Worm (Caenorhabditis elegans) whole organism, L2 larva: ENCODE data around the gene F52H2.1.

Experiments used
- C34F6.9 ChIP-seq: fragments of 150-350 bp; optimal IDR thresholded peaks from 2 replicates; lab custom pipeline; 2014; ENCODE audit warnings: missing biosample characterization, missing genetic modification characterization
- R02D3.7 ChIP-seq: fragments of 150-350 bp; optimal IDR thresholded peaks from 2 replicates; lab custom pipeline; 2014; ENCODE audit warnings: missing biosample characterization, missing genetic modification characterization
- alr-1 ChIP-seq: fragments of 150-350 bp; optimal IDR thresholded peaks from 2 replicates; lab custom pipeline; 2014; ENCODE audit warnings: missing biosample characterization, missing genetic modification characterization
- ama-1 ChIP-seq: fragments of 150-350 bp; optimal IDR thresholded peaks from 2 replicates; lab custom pipeline; 2018; ENCODE audit warnings: inconsistent platforms
- ceh-16 ChIP-seq: fragments of 150-350 bp; optimal IDR thresholded peaks from 2 replicates; lab custom pipeline; 2014; ENCODE audit warnings: missing biosample characterization, missing genetic modification characterization
- ceh-82 ChIP-seq: fragments of 150-350 bp; optimal IDR thresholded peaks from 2 replicates; lab custom pipeline; 2014; ENCODE audit warnings: missing biosample characterization, missing genetic modification characterization
- egl-27 ChIP-seq: sonication (generic microtip); optimal IDR thresholded peaks from 3 replicates; lab custom pipeline; 2017; ENCODE audit warnings: missing biosample characterization, missing genetic modification reagents, missing genetic modification characterization
- elt-3 ChIP-seq: sonication (generic microtip); optimal IDR thresholded peaks from 2 replicates; lab custom pipeline; 2017; ENCODE audit warnings: missing biosample characterization, missing genetic modification characterization
- lin-39 ChIP-seq: fragments of 150-350 bp; optimal IDR thresholded peaks from 2 replicates; lab custom pipeline; 2014; ENCODE audit warnings: missing biosample characterization, missing genetic modification reagents, missing genetic modification characterization
- mab-5 ChIP-seq: fragments of 150-350 bp; optimal IDR thresholded peaks from 2 replicates; lab custom pipeline; 2014; ENCODE audit warnings: missing biosample characterization, missing genetic modification characterization
- mbf-1 ChIP-seq: sonication (generic microtip); optimal IDR thresholded peaks from 2 replicates; lab custom pipeline; 2017; ENCODE audit warnings: missing biosample characterization, missing genetic modification characterization
- nhr-11 ChIP-seq: fragments of 150-350 bp; optimal IDR thresholded peaks from 2 replicates; lab custom pipeline; 2014; ENCODE audit warnings: missing biosample characterization, missing genetic modification characterization
- nhr-129 ChIP-seq: fragments of 150-350 bp; optimal IDR thresholded peaks from 2 replicates; lab custom pipeline; 2014; ENCODE audit warnings: missing biosample characterization, missing genetic modification characterization
- nhr-21 ChIP-seq: fragments of 150-350 bp; optimal IDR thresholded peaks from 2 replicates; lab custom pipeline; 2014; ENCODE audit warnings: missing biosample characterization, missing genetic modification characterization
- nhr-237 ChIP-seq: fragments of 150-350 bp; optimal IDR thresholded peaks from 2 replicates; lab custom pipeline; 2014; ENCODE audit warnings: missing biosample characterization, missing genetic modification characterization
- nhr-6 ChIP-seq: fragments of 150-350 bp; optimal IDR thresholded peaks from 2 replicates; lab custom pipeline; 2014; ENCODE audit warnings: missing biosample characterization, missing genetic modification characterization
- skn-1 ChIP-seq: sonication (generic microtip); optimal IDR thresholded peaks from 2 replicates; lab custom pipeline; 2017; ENCODE audit warnings: missing biosample characterization, missing genetic modification characterization
- sma-3 ChIP-seq: sonication (generic microtip); optimal IDR thresholded peaks from 2 replicates; lab custom pipeline; 2016; ENCODE audit warnings: missing genetic modification reagents, missing genetic modification characterization, missing compliant biosample characterization
- sma-9 ChIP-seq, 2 experiments: fragments of 150-350 bp in 1 of 2; sonication (generic microtip) in 1 of 2; optimal IDR thresholded peaks; 2 replicates each; lab custom pipeline; 2014 to 2016; ENCODE audit warnings: missing genetic modification characterization in 2 of 2, mild to moderate bottlenecking in 1 of 2, missing biosample characterization in 1 of 2, missing compliant biosample characterization in 1 of 2, missing genetic modification reagents in 1 of 2, moderate library complexity in 1 of 2
- unc-39 ChIP-seq: fragments of 150-350 bp; optimal IDR thresholded peaks from 2 replicates; lab custom pipeline; 2014; ENCODE audit warnings: missing biosample characterization, missing genetic modification characterization
- ztf-1 ChIP-seq: fragments of 200-800 bp; sonication (Bioruptor generic); conservative IDR thresholded peaks from 2 replicates; pipeline ENCODE4 v1.3.6; 2022; ENCODE audit warnings: missing genetic modification characterization, missing compliant biosample characterization
- ztf-4 ChIP-seq: fragments of 150-350 bp; optimal IDR thresholded peaks from 2 replicates; lab custom pipeline; 2014; ENCODE audit warnings: missing biosample characterization, missing genetic modification characterization

The F52H2.1 gene

ce11 chrX:2615626-2616025 lies 42.7 kb downstream of the F52H2.1 start, which contains the start of gene T03G6.3:
Gene T03G6.3 (minus strand): TSS chrX:2615726.
- no peak for TF ChIP-seq ztf-4 (tag; lab: Kevin White, UChicago)

DNA sequence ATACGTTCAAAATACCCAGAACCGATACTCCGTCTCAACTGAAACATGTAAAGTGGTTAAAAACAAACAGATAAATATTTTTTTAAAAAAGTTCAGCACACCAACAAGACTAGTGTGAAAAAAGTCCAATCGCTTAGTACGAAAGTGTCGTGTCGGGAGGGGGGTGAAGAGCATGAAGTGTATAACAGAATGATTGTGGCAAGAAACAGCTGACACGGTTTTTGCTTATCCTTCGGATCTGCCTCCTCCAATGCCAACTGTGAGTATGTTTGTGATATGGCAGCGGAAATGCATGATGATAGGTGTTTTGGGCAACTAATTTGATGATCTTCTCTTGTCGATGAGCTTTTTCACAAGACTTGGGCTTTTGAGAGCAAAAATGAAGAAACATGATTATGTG lies 47.4 kb downstream of the F52H2.1 start:
- no peak for TF ChIP-seq nhr-237 (tag; lab: Kevin White, UChicago)
- peak; percentile 56 for TF ChIP-seq nhr-129 (tag; lab: Kevin White, UChicago)
- TF ChIP-seq sma-9 (GFP tag; optimal IDR thresholded peaks at IDR 0.05; lab: Kevin White, UChicago): no peak
- TF ChIP-seq sma-9 (tag; optimal IDR thresholded peaks at IDR 0.05; lab: Kevin White, UChicago): no peak

DNA sequence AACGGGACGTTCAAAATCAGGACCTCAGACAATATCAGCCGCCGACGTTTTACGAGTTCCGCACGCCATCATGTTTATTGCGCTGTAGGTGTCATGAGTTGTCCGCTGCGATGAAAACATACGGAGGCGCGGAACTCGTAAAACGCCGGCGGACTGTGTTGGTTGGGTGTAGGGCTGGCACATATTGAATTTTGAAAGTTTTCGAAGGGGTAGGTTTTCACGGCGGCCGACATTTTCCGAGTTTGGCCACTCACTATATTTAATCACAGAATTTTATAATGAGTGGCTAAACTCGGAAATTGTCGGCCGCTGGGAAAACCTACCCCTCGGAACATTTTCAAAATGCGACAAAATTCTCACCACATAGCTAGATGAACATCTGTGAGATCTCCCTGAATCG lies 53.3 kb downstream of the F52H2.1 start:
- TF ChIP-seq mbf-1 (tag; lab: Kevin White, UChicago): no peak
- TF ChIP-seq elt-3: no peak
- no peak for TF ChIP-seq lin-39 (tag; lab: Kevin White, UChicago)
- no peak for TF ChIP-seq mab-5 (tag; lab: Kevin White, UChicago)
- TF ChIP-seq egl-27 (tag; lab: Kevin White, UChicago): no peak
- no peak for TF ChIP-seq nhr-11
- no peak for TF ChIP-seq ztf-1 (GFP tag; lab: Robert Waterston, UW)
- TF ChIP-seq R02D3.7 (tag; lab: Kevin White, UChicago): no peak
- TF ChIP-seq ceh-16 (tag; lab: Kevin White, UChicago): no peak
- TF ChIP-seq skn-1 (tag; lab: Kevin White, UChicago): no peak
- no peak for TF ChIP-seq C34F6.9
- TF ChIP-seq nhr-21 (tag; lab: Kevin White, UChicago): no peak
- TF ChIP-seq ama-1 (lab: Kevin White, UChicago): no peak
- TF ChIP-seq sma-3 (GFP tag; lab: Kevin White, UChicago): no peak
- no peak for TF ChIP-seq ceh-82 (tag; lab: Kevin White, UChicago)
- TF ChIP-seq nhr-237 (tag; lab: Kevin White, UChicago): no peak
- TF ChIP-seq alr-1 (tag; lab: Kevin White, UChicago): no peak
- no peak for TF ChIP-seq unc-39 (tag; lab: Kevin White, UChicago)
- TF ChIP-seq nhr-6 (tag; lab: Kevin White, UChicago): no peak
